Fruit fly (Drosophila melanogaster): ENCODE data around the gene CG9760.

DNA sequence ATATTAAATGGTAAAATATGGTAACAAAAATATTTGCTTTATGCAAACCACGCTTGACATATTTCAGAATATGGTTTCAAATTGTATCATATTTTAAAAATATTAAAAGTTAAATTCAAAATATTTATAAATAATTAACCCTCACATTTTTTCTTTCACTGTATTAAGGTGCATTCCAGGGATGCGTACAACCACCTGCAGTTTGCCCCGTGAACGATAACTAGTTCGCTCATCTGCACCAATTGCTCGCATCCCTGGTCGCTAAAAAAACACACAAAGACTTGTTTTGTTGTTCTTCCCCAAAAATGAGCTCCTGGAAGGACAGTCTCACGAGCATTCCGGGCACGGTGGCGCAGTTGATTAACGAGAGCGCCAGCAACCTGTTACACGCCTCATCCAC lies 31.6 kb downstream of the CG9760 start, which contains the start of gene DEF8:
- TF ChIP-seq Myc (optimal IDR thresholded peaks at IDR 0.05) (no peak), psq (optimal IDR thresholded peaks at IDR 0.05) (no peak), ttk (optimal IDR thresholded peaks at IDR 0.05) (no peak), h (optimal IDR thresholded peaks at IDR 0.05) (no peak), Sin3A (optimal IDR thresholded peaks at IDR 0.05) (no peak), insv (optimal IDR thresholded peaks at IDR 0.05) (no peak)
